Worm (Caenorhabditis elegans) whole organism, young adult: ENCODE results near the gene col-72.
"Not testable (repeated sequence)": the region's sequence is repeated elsewhere in the genome, so short reads cannot be mapped to it uniquely, and the experiment has no call there.

Experiments
- B0336.3 ChIP-seq: fragments of 200-800 bp; sonication (Bioruptor generic); IDR thresholded peaks from 2 replicates; pipeline ENCODE4 v1.3.6; 2022; ENCODE audit warnings: missing genetic modification characterization, missing compliant biosample characterization
- F10E7.11 ChIP-seq: sonication (generic microtip); optimal IDR thresholded peaks from 2 replicates; lab custom pipeline; 2017; ENCODE audit warnings: mild to moderate bottlenecking, missing genetic modification characterization, moderate library complexity, missing compliant biosample characterization
- F33H1.4 ChIP-seq: fragments of 200-800 bp; sonication (Bioruptor generic); IDR thresholded peaks from 2 replicates; pipeline ENCODE4 v1.3.6; 2022; ENCODE audit warnings: missing genetic modification reagents, missing genetic modification characterization, missing compliant biosample characterization
- F57C9.4 ChIP-seq: sonication (generic microtip); optimal IDR thresholded peaks from 2 replicates; lab custom pipeline; 2017; ENCODE audit warnings: mild to moderate bottlenecking, missing genetic modification characterization, missing compliant biosample characterization
- T07F8.4 ChIP-seq: sonication (generic microtip); optimal IDR thresholded peaks from 2 replicates; lab custom pipeline; 2016; ENCODE audit warnings: mild to moderate bottlenecking, missing genetic modification characterization, moderate library complexity, missing compliant biosample characterization
- Y53G8AR.9 ChIP-seq: fragments of 200-800 bp; sonication (Bioruptor generic); conservative IDR thresholded peaks from 2 replicates; pipeline ENCODE4 v1.3.6; 2022; ENCODE audit warnings: missing genetic modification reagents, missing genetic modification characterization, missing compliant biosample characterization
- ama-1 ChIP-seq, 3 experiments: fragments of 150-350 bp in 1 of 3; sonication (generic microtip) in 2 of 3; optimal IDR thresholded peaks; 2 replicates each; lab custom pipeline; 2014 to 2018; ENCODE audit warnings: missing biosample characterization in 2 of 3, missing genetic modification characterization in 2 of 3, missing genetic modification reagents in 2 of 3
- athp-1 ChIP-seq: sonication (generic microtip); optimal IDR thresholded peaks from 2 replicates; lab custom pipeline; 2017; ENCODE audit warnings: mild to moderate bottlenecking, missing genetic modification characterization, missing compliant biosample characterization
- attf-5 ChIP-seq: fragments of 200-800 bp; sonication (Bioruptor generic); optimal IDR thresholded peaks from 2 replicates; lab custom pipeline; 2018; ENCODE audit warnings: mild to moderate bottlenecking, missing genetic modification characterization, missing compliant biosample characterization
- bed-2 ChIP-seq: fragments of 200-800 bp; sonication (Bioruptor generic); IDR thresholded peaks from 2 replicates; pipeline ENCODE4 v1.3.6; 2022; ENCODE audit warnings: missing genetic modification reagents, missing genetic modification characterization, missing compliant biosample characterization
- cebp-2 ChIP-seq: fragments of 200-800 bp; sonication (Bioruptor generic); IDR thresholded peaks from 2 replicates; pipeline ENCODE4 v1.3.6; 2022; ENCODE audit warnings: missing genetic modification characterization, missing compliant biosample characterization
- ceh-27 ChIP-seq: fragments of 200-800 bp; sonication (Bioruptor generic); optimal IDR thresholded peaks from 2 replicates; lab custom pipeline; 2018; ENCODE audit warnings: mild to moderate bottlenecking, missing genetic modification characterization, moderate library complexity, missing compliant biosample characterization
- chd-7 ChIP-seq: sonication (generic microtip); optimal IDR thresholded peaks from 2 replicates; lab custom pipeline; 2016; ENCODE audit warnings: mild to moderate bottlenecking, missing genetic modification characterization, moderate library complexity, missing compliant biosample characterization
- die-1 ChIP-seq: sonication (generic microtip); optimal IDR thresholded peaks from 2 replicates; lab custom pipeline; 2016; ENCODE audit warnings: missing genotype, mild to moderate bottlenecking, missing genetic modification characterization, missing compliant biosample characterization
- efl-1 ChIP-seq: fragments of 150-350 bp; optimal IDR thresholded peaks from 2 replicates; lab custom pipeline; 2014; ENCODE audit warnings: missing biosample characterization, missing genetic modification reagents, missing genetic modification characterization
- egl-18 ChIP-seq: fragments of 200-800 bp; sonication (Bioruptor generic); IDR thresholded peaks from 2 replicates; pipeline ENCODE4 v1.3.6; 2022; ENCODE audit warnings: missing genetic modification reagents, missing genetic modification characterization, missing compliant biosample characterization
- egl-44 ChIP-seq: fragments of 200-800 bp; sonication (Bioruptor generic); IDR thresholded peaks from 2 replicates; pipeline ENCODE4 v1.3.6; 2022; ENCODE audit warnings: missing genetic modification reagents, missing genetic modification characterization, missing compliant biosample characterization
- egrh-3 ChIP-seq: fragments of 200-800 bp; sonication (Bioruptor generic); IDR thresholded peaks from 2 replicates; pipeline ENCODE4 v1.3.6; 2022; ENCODE audit warnings: missing genetic modification reagents, missing genetic modification characterization, missing compliant biosample characterization
- ets-4 ChIP-seq: fragments of 200-800 bp; sonication (Bioruptor generic); optimal IDR thresholded peaks from 2 replicates; lab custom pipeline; 2018; ENCODE audit warnings: mild to moderate bottlenecking, missing genetic modification characterization, missing compliant biosample characterization
- fkh-3 ChIP-seq: sonication (generic microtip); optimal IDR thresholded peaks from 2 replicates; lab custom pipeline; 2016; ENCODE audit warnings: mild to moderate bottlenecking, missing genetic modification characterization, missing compliant biosample characterization
- gei-17 ChIP-seq: fragments of 200-800 bp; sonication (Bioruptor generic); optimal IDR thresholded peaks from 2 replicates; lab custom pipeline; 2018; ENCODE audit warnings: mild to moderate bottlenecking, missing genetic modification characterization, missing compliant biosample characterization
- him-1 ChIP-seq: sonication (generic microtip); optimal IDR thresholded peaks from 2 replicates; lab custom pipeline; 2016; ENCODE audit warnings: missing genotype, missing genetic modification reagents, missing genetic modification characterization, missing compliant biosample characterization
- hmg-1.2 ChIP-seq: fragments of 200-800 bp; sonication (Bioruptor generic); IDR thresholded peaks from 2 replicates; pipeline ENCODE4 v1.3.6; 2022; ENCODE audit warnings: missing genetic modification reagents, missing genetic modification characterization, missing compliant biosample characterization
- hmg-20 ChIP-seq: fragments of 200-800 bp; sonication (Bioruptor generic); IDR thresholded peaks from 2 replicates; pipeline ENCODE4 v1.3.6; 2022; ENCODE audit warnings: missing genetic modification reagents, missing genetic modification characterization, missing compliant biosample characterization
- hrde-1 ChIP-seq: sonication (generic microtip); optimal IDR thresholded peaks from 2 replicates; lab custom pipeline; 2016; ENCODE audit warnings: missing genetic modification characterization, mild to moderate bottlenecking, missing compliant biosample characterization, moderate library complexity, missing genotype, missing genetic modification reagents, borderline replicate concordance
- let-526 ChIP-seq: fragments of 200-800 bp; sonication (Bioruptor generic); IDR thresholded peaks from 2 replicates; pipeline ENCODE4 v1.3.6; 2022; ENCODE audit warnings: missing genetic modification reagents, missing genetic modification characterization, missing compliant biosample characterization
- lir-1 ChIP-seq: fragments of 200-800 bp; sonication (Bioruptor generic); conservative IDR thresholded peaks from 2 replicates; pipeline ENCODE4 v1.3.6; 2022; ENCODE audit warnings: missing genetic modification reagents, missing genetic modification characterization, missing compliant biosample characterization
- lsl-1 ChIP-seq: fragments of 200-800 bp; sonication (Bioruptor generic); optimal IDR thresholded peaks from 2 replicates; lab custom pipeline; 2018; ENCODE audit warnings: mild to moderate bottlenecking, missing genetic modification characterization, moderate library complexity, missing compliant biosample characterization
- madf-6 ChIP-seq: fragments of 200-800 bp; sonication (Bioruptor generic); IDR thresholded peaks from 2 replicates; pipeline ENCODE4 v1.3.6; 2022; ENCODE audit warnings: missing genetic modification reagents, missing genetic modification characterization, missing compliant biosample characterization
- mes-4 ChIP-seq: sonication (generic microtip); optimal IDR thresholded peaks from 2 replicates; lab custom pipeline; 2016; ENCODE audit warnings: missing genotype, missing genetic modification characterization, missing compliant biosample characterization
- mxl-1 ChIP-seq: sonication (generic microtip); optimal IDR thresholded peaks from 2 replicates; lab custom pipeline; 2016; ENCODE audit warnings: missing genetic modification characterization, missing compliant biosample characterization
- nfya-2 ChIP-seq: fragments of 200-800 bp; sonication (Bioruptor generic); IDR thresholded peaks from 2 replicates; pipeline ENCODE4 v1.3.6; 2022; ENCODE audit warnings: missing genetic modification reagents, missing genetic modification characterization, missing compliant biosample characterization
- nfyb-1 ChIP-seq: fragments of 200-800 bp; sonication (Bioruptor generic); IDR thresholded peaks from 2 replicates; pipeline ENCODE4 v1.3.6; 2022; ENCODE audit warnings: missing genetic modification reagents, missing genetic modification characterization, missing compliant biosample characterization
- nhr-120 ChIP-seq: fragments of 200-800 bp; sonication (Bioruptor generic); IDR thresholded peaks from 2 replicates; pipeline ENCODE4 v1.3.6; 2022; ENCODE audit warnings: missing genetic modification characterization, missing compliant biosample characterization
- nhr-80 ChIP-seq: sonication (generic microtip); optimal IDR thresholded peaks from 2 replicates; lab custom pipeline; 2016; ENCODE audit warnings: missing genetic modification characterization, missing compliant biosample characterization
- rcor-1 ChIP-seq: fragments of 200-800 bp; sonication (Bioruptor generic); IDR thresholded peaks from 2 replicates; pipeline ENCODE4 v1.3.6; 2022; ENCODE audit warnings: missing genetic modification reagents, missing genetic modification characterization, missing compliant biosample characterization
- rec-8 ChIP-seq, 2 experiments: sonication (generic microtip); optimal IDR thresholded peaks; 2 replicates each; lab custom pipeline; 2016; ENCODE audit warnings: mild to moderate bottlenecking in 2 of 2, missing genetic modification characterization in 2 of 2, missing genetic modification reagents in 2 of 2, missing genotype in 2 of 2, missing biosample characterization in 1 of 2, missing compliant biosample characterization in 1 of 2, moderate library complexity in 1 of 2
- rpc-1 ChIP-seq, 2 experiments: fragments of 150-350 bp in 1 of 2; sonication (generic microtip) in 1 of 2; optimal IDR thresholded peaks; 2 replicates each; lab custom pipeline; 2014 to 2018; ENCODE audit warnings: missing biosample characterization in 1 of 2, missing genetic modification characterization in 1 of 2, missing genetic modification reagents in 1 of 2, missing genotype in 1 of 2
- snpc-3.4 ChIP-seq: sonication (generic microtip); optimal IDR thresholded peaks from 2 replicates; lab custom pipeline; 2017; ENCODE audit warnings: missing genetic modification characterization, mild to moderate bottlenecking, missing compliant biosample characterization, antibody characterized with exemption, moderate library complexity, missing genotype, missing genetic modification reagents
- snpc-4 ChIP-seq, 5 experiments: fragments of 150-350 bp in 1 of 5; sonication (generic microtip) in 4 of 5; optimal IDR thresholded peaks; 2 replicates each; lab custom pipeline; 2014 to 2018; ENCODE audit warnings: missing genetic modification characterization in 5 of 5, missing biosample characterization in 3 of 5, antibody characterized with exemption in 2 of 5, mild to moderate bottlenecking in 2 of 5, missing compliant biosample characterization in 2 of 5, missing genotype in 2 of 5, moderate library complexity in 2 of 5, missing genetic modification reagents in 1 of 5
- somi-1 ChIP-seq: fragments of 200-800 bp; sonication (Bioruptor generic); optimal IDR thresholded peaks from 2 replicates; lab custom pipeline; 2018; ENCODE audit warnings: mild to moderate bottlenecking, missing genetic modification characterization, missing compliant biosample characterization
- sptf-2 ChIP-seq: fragments of 200-800 bp; sonication (Bioruptor generic); optimal IDR thresholded peaks from 2 replicates; lab custom pipeline; 2018; ENCODE audit warnings: mild to moderate bottlenecking, missing genetic modification characterization, missing compliant biosample characterization
- tbp1 ChIP-seq: fragments of 200-800 bp; sonication (Bioruptor generic); optimal IDR thresholded peaks from 2 replicates; lab custom pipeline; 2018; ENCODE audit warnings: mild to moderate bottlenecking, missing genetic modification characterization, missing compliant biosample characterization
- ztf-18 ChIP-seq: sonication (generic microtip); optimal IDR thresholded peaks from 2 replicates; lab custom pipeline; 2016; ENCODE audit warnings: missing genotype, mild to moderate bottlenecking, missing genetic modification characterization, missing compliant biosample characterization
- ztf-26 ChIP-seq: sonication (generic microtip); optimal IDR thresholded peaks from 2 replicates; lab custom pipeline; 2017; ENCODE audit warnings: missing genetic modification characterization, missing compliant biosample characterization
- ztf-28 ChIP-seq: fragments of 200-800 bp; sonication (Bioruptor generic); IDR thresholded peaks from 2 replicates; pipeline ENCODE4 v1.3.6; 2022; ENCODE audit warnings: missing genetic modification reagents, missing genetic modification characterization, missing compliant biosample characterization

The col-72 gene

DNA sequence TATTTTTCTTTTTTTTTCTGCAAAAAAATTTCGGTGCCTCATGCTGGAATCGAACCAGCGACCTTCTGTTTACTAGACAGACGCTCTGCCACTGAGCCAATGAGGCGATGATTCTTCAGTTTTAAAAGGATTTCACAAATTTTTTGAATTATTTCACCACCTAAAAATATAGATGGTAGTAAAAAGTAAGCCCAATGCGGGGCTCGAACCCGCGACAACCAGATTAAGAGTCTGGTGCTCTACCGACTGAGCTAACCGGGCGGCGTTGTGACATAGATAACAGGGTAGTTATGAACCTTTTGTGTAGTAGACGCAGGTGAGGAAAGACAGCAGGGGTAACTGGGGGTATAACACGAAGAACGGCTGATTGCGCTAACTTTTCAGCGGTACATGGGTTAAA is 43.6 kb upstream of the col-72 start:
- TF ChIP-seq him-1 (tag; lab: Kevin White, UChicago) (peak; percentile 92), mes-4 (tag; lab: Kevin White, UChicago) (peak; percentile 70), egl-18 (GFP tag; lab: Robert Waterston, UW) (0 out of 2 replicates have a peak, but pooled peaks have one; percentile 39), F57C9.4 (peak; percentile 2), B0336.3 (GFP tag; lab: Robert Waterston, UW) (peak; percentile 77), snpc-3.4 (peak; percentile 83), hmg-1.2 (GFP tag; lab: Robert Waterston, UW) (peak; percentile 74), ztf-28 (peak; percentile 65; the same call in 1 of the 2 replicates), nhr-120 (GFP tag; lab: Robert Waterston, UW) (0 out of 2 replicates have a peak, but pooled peaks have one; percentile 18), lir-1 (GFP tag; lab: Robert Waterston, UW) (peak; percentile 64; the same call in 1 of the 2 replicates), hrde-1 (tag; lab: Kevin White, UChicago) (peak; percentile 68), rpc-1 (optimal IDR thresholded peaks at IDR 0.05; lab: Kevin White, UChicago) (peak; percentile 84), rpc-1 (tag; optimal IDR thresholded peaks at IDR 0.05; lab: Kevin White, UChicago) (peak; percentile 86), somi-1 (peak; percentile 41), mxl-1 (tag; lab: Kevin White, UChicago) (peak; percentile 34), ztf-26 (tag; lab: Kevin White, UChicago) (peak; percentile 68), snpc-4 (tag; optimal IDR thresholded peaks at IDR 0.05; lab: Kevin White, UChicago) (peak in 2 of 4 experiments; percentile 61 to 85), T07F8.4 (tag; lab: Kevin White, UChicago) (peak; percentile 65), F10E7.11 (tag; lab: Kevin White, UChicago) (peak; percentile 13), ama-1 (GFP tag; optimal IDR thresholded peaks at IDR 0.05; lab: Kevin White, UChicago) (peak; percentile 69), ceh-27 (GFP tag; lab: Kevin White, UChicago) (peak; percentile 60), die-1 (peak; percentile 83), chd-7 (tag; lab: Kevin White, UChicago) (peak; percentile 57), nhr-80 (tag; lab: Kevin White, UChicago) (peak; percentile 14), ztf-18 (peak; percentile 50), egrh-3 (peak; percentile 46; the same call in 1 of the 2 replicates), gei-17 (GFP tag; lab: Kevin White, UChicago) (peak; percentile 2), rec-8 (tag; optimal IDR thresholded peaks at IDR 0.05; lab: Kevin White, UChicago) (peak; percentile 53 to 72), sptf-2 (GFP tag; lab: Kevin White, UChicago) (peak; percentile 41), madf-6 (GFP tag; lab: Robert Waterston, UW) (peak; percentile 74), ets-4 (peak; percentile 22), hmg-20 (GFP tag; lab: Robert Waterston, UW) (0 out of 2 replicates have a peak, but pooled peaks have one; percentile 66), rcor-1 (peak; percentile 65; the same call in 1 of the 2 replicates), egl-44 (GFP tag; lab: Robert Waterston, UW) (0 out of 2 replicates have a peak, but pooled peaks have one; percentile 62), efl-1 (GFP tag; lab: Kevin White, UChicago) (peak; percentile 22), lsl-1 (GFP tag; lab: Kevin White, UChicago) (peak; percentile 61), fkh-3 (peak; percentile 18), bed-2 (GFP tag; lab: Robert Waterston, UW) (peak; percentile 78), let-526 (0 out of 2 replicates have a peak, but pooled peaks have one; percentile 41), Y53G8AR.9 (GFP tag; lab: Robert Waterston, UW) (peak; percentile 72), nfyb-1 (GFP tag; lab: Robert Waterston, UW) (peak; percentile 86), F33H1.4 (GFP tag; lab: Robert Waterston, UW) (peak; percentile 56), athp-1 (tag; lab: Kevin White, UChicago) (peak; percentile 81), cebp-2 (GFP tag; lab: Robert Waterston, UW) (peak; percentile 83), nfya-2 (GFP tag; lab: Robert Waterston, UW) (0 out of 2 replicates have a peak, but pooled peaks have one; percentile 59), tbp1 (GFP tag; lab: Kevin White, UChicago) (peak; percentile 98), attf-5 (GFP tag; lab: Kevin White, UChicago) (peak; percentile 46)
- TF ChIP-seq snpc-4 (GFP tag; optimal IDR thresholded peaks at IDR 0.05; lab: Kevin White, UChicago); ama-1 (optimal IDR thresholded peaks at IDR 0.05; lab: Kevin White, UChicago): not testable (repeated sequence)
